Worm (Caenorhabditis elegans): Measurements from ENCODE around the gene nspc-19.

ce11 chrX:14480248-14480647, 48.3 kb upstream of the nspc-19 start, which contains the start of gene gfi-3:
- TF ChIP-seq him-1 (tag; optimal IDR thresholded peaks at IDR 0.05) (peak; percentile 4), W03F9.2 (tag; optimal IDR thresholded peaks at IDR 0.05) (peak; percentile 41), dao-5 (tag; optimal IDR thresholded peaks at IDR 0.05) (no peak)

Data from whole organism, L4/young adult.